Fruit fly (Drosophila melanogaster) whole organism, embryonic: ENCODE results near the gene vsg.

Experiments used
- Atf-2 ChIP-seq: fragments of 200-800 bp; sonication (Bioruptor generic); optimal IDR thresholded peaks from 2 replicates; lab custom pipeline; 2016; ENCODE audit warnings: missing biosample characterization, missing genetic modification characterization
- BtbVII ChIP-seq: fragments of 200-800 bp; sonication (Bioruptor generic); optimal IDR thresholded peaks from 3 replicates; lab custom pipeline; 2017; ENCODE audit warnings: missing biosample characterization, mild to moderate bottlenecking, missing genetic modification characterization
- CG10543 ChIP-seq: fragments of 200-800 bp; sonication (Bioruptor generic); optimal IDR thresholded peaks from 3 replicates; lab custom pipeline; 2017; ENCODE audit warnings: missing biosample characterization, mild to moderate bottlenecking, missing genetic modification characterization, moderate library complexity
- CG10654 ChIP-seq: fragments of 200-800 bp; sonication (Bioruptor generic); optimal IDR thresholded peaks from 2 replicates; lab custom pipeline; 2016; ENCODE audit warnings: missing biosample characterization, missing genetic modification characterization
- CG11398 ChIP-seq: fragments of 200-800 bp; sonication (Bioruptor generic); optimal IDR thresholded peaks from 2 replicates; lab custom pipeline; 2016; ENCODE audit warnings: missing biosample characterization, missing genetic modification characterization
- CG14965 ChIP-seq: fragments of 200-800 bp; sonication (Bioruptor generic); optimal IDR thresholded peaks from 2 replicates; lab custom pipeline; 2016; ENCODE audit warnings: missing biosample characterization, missing genetic modification characterization, borderline replicate concordance
- CG15696 ChIP-seq: fragments of 200-800 bp; sonication (Bioruptor generic); optimal IDR thresholded peaks from 2 replicates; lab custom pipeline; 2019; ENCODE audit warnings: missing biosample characterization, mild to moderate bottlenecking, missing genetic modification characterization, moderate library complexity
- CG16779 ChIP-seq: fragments of 200-800 bp; sonication (Bioruptor generic); IDR thresholded peaks from 2 replicates; pipeline ENCODE4 v1.3.6; 2022; ENCODE audit warnings: missing biosample characterization, missing genetic modification characterization
- CG18476 ChIP-seq: fragments of 200-800 bp; sonication (Bioruptor generic); optimal IDR thresholded peaks from 2 replicates; lab custom pipeline; 2016; ENCODE audit warnings: missing biosample characterization, mild to moderate bottlenecking, missing genetic modification characterization
- CG2712 ChIP-seq: fragments of 200-800 bp; optimal IDR thresholded peaks from 3 replicates; lab custom pipeline; 2019; ENCODE audit warnings: missing biosample characterization, mild to moderate bottlenecking, missing genetic modification characterization, moderate library complexity
- CG30431 ChIP-seq: fragments of 200-800 bp; sonication (Bioruptor generic); optimal IDR thresholded peaks from 2 replicates; lab custom pipeline; 2017; ENCODE audit warnings: missing biosample characterization, missing genetic modification characterization
- CG4424 ChIP-seq: fragments of 200-800 bp; sonication (Bioruptor generic); optimal IDR thresholded peaks from 3 replicates; lab custom pipeline; 2016; ENCODE audit warnings: missing biosample characterization, missing genetic modification characterization
- CG5180 ChIP-seq: fragments of 200-800 bp; sonication (Bioruptor generic); optimal IDR thresholded peaks from 3 replicates; lab custom pipeline; 2017; ENCODE audit warnings: missing biosample characterization, missing genetic modification characterization, mild to moderate bottlenecking, moderate library complexity, missing genetic modification reagents
- CG7372 ChIP-seq: fragments of 200-800 bp; sonication (Bioruptor generic); IDR thresholded peaks from 2 replicates; pipeline ENCODE4 v1.3.6; 2022; ENCODE audit warnings: missing biosample characterization, missing genetic modification characterization
- CG8944 ChIP-seq: fragments of 200-800 bp; sonication (Bioruptor generic); optimal IDR thresholded peaks from 3 replicates; lab custom pipeline; 2016; ENCODE audit warnings: missing biosample characterization, missing genetic modification characterization
- CG9932 ChIP-seq: fragments of 200-800 bp; sonication (Bioruptor generic); IDR thresholded peaks from 2 replicates; pipeline ENCODE4 v1.3.6; 2022; ENCODE audit warnings: missing biosample characterization, missing genetic modification characterization
- CoRest ChIP-seq: fragments of 200-800 bp; sonication (Bioruptor generic); optimal IDR thresholded peaks from 3 replicates; lab custom pipeline; 2018; ENCODE audit warnings: missing biosample characterization, mild to moderate bottlenecking, missing genetic modification characterization, moderate library complexity
- D ChIP-seq, 2 experiments: fragments of 200-800 bp in 1 of 2; fragments of >200 bp in 1 of 2; sonication (Bioruptor generic) in 1 of 2; optimal IDR thresholded peaks; 2 replicates in 1 of 2; 3 replicates in 1 of 2; lab custom pipeline; 2017; ENCODE audit warnings: mild to moderate bottlenecking in 1 of 2, missing biosample characterization in 1 of 2, missing genetic modification characterization in 1 of 2, missing genetic modification reagents in 1 of 2
- Dad ChIP-seq: fragments of 200-800 bp; sonication (Bioruptor generic); optimal IDR thresholded peaks from 3 replicates; lab custom pipeline; 2016; ENCODE audit warnings: missing biosample characterization, missing genetic modification characterization
- Dbx ChIP-seq: fragments of 200-800 bp; sonication (Bioruptor generic); IDR thresholded peaks from 3 replicates; pipeline ENCODE4 v1.3.6; 2022; ENCODE audit warnings: missing biosample characterization, missing genetic modification characterization
- Dip2 ChIP-seq: fragments of 200-800 bp; sonication (Bioruptor generic); IDR thresholded peaks from 2 replicates; pipeline ENCODE4 v1.3.6; 2022; ENCODE audit warnings: missing biosample characterization, missing genetic modification characterization
- Dref ChIP-seq: fragments of 200-800 bp; sonication (Bioruptor generic); IDR thresholded peaks from 2 replicates; pipeline ENCODE4 v1.3.6; 2022; ENCODE audit warnings: missing biosample characterization, missing genetic modification characterization
- Drgx ChIP-seq: fragments of 200-800 bp; sonication (Bioruptor generic); IDR thresholded peaks from 2 replicates; pipeline ENCODE4 v1.3.6; 2022; ENCODE audit warnings: missing biosample characterization, missing genetic modification characterization
- E2f2 ChIP-seq: fragments of 200-800 bp; sonication (Bioruptor generic); IDR thresholded peaks from 2 replicates; pipeline ENCODE4 v1.3.6; 2022; ENCODE audit warnings: missing biosample characterization, missing genetic modification characterization
- GATAe ChIP-seq: fragments of 200-800 bp; sonication (Bioruptor generic); conservative IDR thresholded peaks from 2 replicates; pipeline ENCODE4 v1.3.6; 2022; ENCODE audit warnings: missing biosample characterization, missing genetic modification characterization
- HLH4C ChIP-seq: fragments of 200-800 bp; sonication (Bioruptor generic); IDR thresholded peaks from 3 replicates; pipeline ENCODE4 v1.3.6; 2022; ENCODE audit warnings: missing biosample characterization, missing genetic modification characterization; ENCODE audit not compliant: partially characterized antibody
- MBD-R2 ChIP-seq: fragments of 200-800 bp; sonication (Bioruptor generic); IDR thresholded peaks from 2 replicates; pipeline ENCODE4 v1.3.6; 2022; ENCODE audit warnings: missing biosample characterization, missing genetic modification characterization
- Sox100B ChIP-seq: fragments of 200-800 bp; sonication (Bioruptor generic); optimal IDR thresholded peaks from 3 replicates; lab custom pipeline; 2018; ENCODE audit warnings: missing biosample characterization, mild to moderate bottlenecking, missing genetic modification characterization
- Spps ChIP-seq: fragments of 200-800 bp; sonication (Bioruptor generic); optimal IDR thresholded peaks from 2 replicates; lab custom pipeline; 2018; ENCODE audit warnings: missing biosample characterization, mild to moderate bottlenecking, missing genetic modification characterization
- Sry-δ ChIP-seq: fragments of 200-800 bp; sonication (Bioruptor generic); optimal IDR thresholded peaks from 2 replicates; lab custom pipeline; 2016; ENCODE audit warnings: missing biosample characterization, missing genetic modification characterization
- al ChIP-seq: fragments of 200-800 bp; sonication (Bioruptor generic); IDR thresholded peaks from 2 replicates; pipeline ENCODE4 v1.3.6; 2022; ENCODE audit warnings: missing biosample characterization, missing genetic modification characterization
- chinmo ChIP-seq: fragments of 200-800 bp; sonication (Bioruptor generic); IDR thresholded peaks from 4 replicates; pipeline ENCODE4 v1.3.6; 2022; ENCODE audit warnings: missing biosample characterization, missing genetic modification characterization; ENCODE audit not compliant: partially characterized antibody
- ci ChIP-seq: fragments of 200-800 bp; sonication (Bioruptor generic); IDR thresholded peaks from 3 replicates; pipeline ENCODE4 v1.3.6; 2022; ENCODE audit warnings: missing biosample characterization, missing genetic modification characterization
- crp ChIP-seq, 2 experiments: fragments of 200-800 bp; sonication (Bioruptor generic); optimal IDR thresholded peaks; 2 replicates in 1 of 2; 3 replicates in 1 of 2; lab custom pipeline; 2017; ENCODE audit warnings: missing biosample characterization in 2 of 2, missing genetic modification characterization in 2 of 2, mild to moderate bottlenecking in 1 of 2, moderate library complexity in 1 of 2
- dmrt11E ChIP-seq: fragments of 200-800 bp; sonication (Bioruptor generic); optimal IDR thresholded peaks from 3 replicates; lab custom pipeline; 2018; ENCODE audit warnings: missing biosample characterization, mild to moderate bottlenecking, missing genetic modification characterization, moderate library complexity
- dysf ChIP-seq: fragments of 200-800 bp; sonication (Bioruptor generic); IDR thresholded peaks from 3 replicates; pipeline ENCODE4 v1.3.6; 2022; ENCODE audit warnings: missing biosample characterization, missing genetic modification characterization
- emc ChIP-seq: fragments of 200-800 bp; sonication (Bioruptor generic); optimal IDR thresholded peaks from 2 replicates; lab custom pipeline; 2016; ENCODE audit warnings: missing biosample characterization, missing genetic modification characterization
- fd96Cb ChIP-seq: fragments of 200-800 bp; sonication (Bioruptor generic); optimal IDR thresholded peaks from 2 replicates; lab custom pipeline; 2018; ENCODE audit warnings: missing biosample characterization, mild to moderate bottlenecking, missing genetic modification characterization, moderate library complexity
- gfzf ChIP-seq: fragments of 200-800 bp; sonication (Bioruptor generic); optimal IDR thresholded peaks from 2 replicates; lab custom pipeline; 2016; ENCODE audit warnings: missing biosample characterization, mild to moderate bottlenecking, missing genetic modification characterization, moderate library complexity
- grn ChIP-seq: fragments of 200-800 bp; sonication (Bioruptor generic); optimal IDR thresholded peaks from 3 replicates; lab custom pipeline; 2017; ENCODE audit warnings: missing biosample characterization, missing genetic modification characterization
- hb ChIP-seq: fragments of 200-800 bp; sonication (Bioruptor generic); IDR thresholded peaks from 3 replicates; pipeline ENCODE4 v1.3.6; 2022; ENCODE audit warnings: missing biosample characterization, missing genetic modification characterization; ENCODE audit not compliant: partially characterized antibody
- klu ChIP-seq: fragments of 200-800 bp; sonication (Bioruptor generic); IDR thresholded peaks from 2 replicates; pipeline ENCODE4 v1.3.6; 2022; ENCODE audit warnings: missing biosample characterization, missing genetic modification characterization
- lmd ChIP-seq: fragments of 200-800 bp; sonication (Bioruptor generic); IDR thresholded peaks from 2 replicates; pipeline ENCODE4 v1.3.6; 2022; ENCODE audit warnings: missing biosample characterization, missing genetic modification characterization
- nau ChIP-seq: fragments of 200-800 bp; sonication (Bioruptor generic); optimal IDR thresholded peaks from 3 replicates; lab custom pipeline; 2017; ENCODE audit warnings: missing biosample characterization, mild to moderate bottlenecking, missing genetic modification characterization, missing genetic modification reagents
- p53 ChIP-seq: fragments of 200-800 bp; sonication (Bioruptor generic); optimal IDR thresholded peaks from 2 replicates; lab custom pipeline; 2016; ENCODE audit warnings: missing biosample characterization, missing genetic modification characterization
- psq ChIP-seq: fragments of 200-800 bp; sonication (Bioruptor generic); optimal IDR thresholded peaks from 2 replicates; lab custom pipeline; 2017; ENCODE audit warnings: missing biosample characterization, missing genetic modification characterization
- seq ChIP-seq: fragments of 200-800 bp; sonication (Bioruptor generic); IDR thresholded peaks from 2 replicates; pipeline ENCODE4 v1.3.6; 2022; ENCODE audit warnings: missing biosample characterization, missing genetic modification characterization
- tll ChIP-seq, 2 experiments: fragments of 200-800 bp in 1 of 2; fragments of >200 bp in 1 of 2; sonication (Bioruptor generic) in 1 of 2; optimal IDR thresholded peaks; 2 replicates each; lab custom pipeline; 2017 to 2019; ENCODE audit warnings: missing biosample characterization in 2 of 2, missing genetic modification characterization in 2 of 2, mild to moderate bottlenecking in 1 of 2, moderate library complexity in 1 of 2

vsg gene

DNA sequence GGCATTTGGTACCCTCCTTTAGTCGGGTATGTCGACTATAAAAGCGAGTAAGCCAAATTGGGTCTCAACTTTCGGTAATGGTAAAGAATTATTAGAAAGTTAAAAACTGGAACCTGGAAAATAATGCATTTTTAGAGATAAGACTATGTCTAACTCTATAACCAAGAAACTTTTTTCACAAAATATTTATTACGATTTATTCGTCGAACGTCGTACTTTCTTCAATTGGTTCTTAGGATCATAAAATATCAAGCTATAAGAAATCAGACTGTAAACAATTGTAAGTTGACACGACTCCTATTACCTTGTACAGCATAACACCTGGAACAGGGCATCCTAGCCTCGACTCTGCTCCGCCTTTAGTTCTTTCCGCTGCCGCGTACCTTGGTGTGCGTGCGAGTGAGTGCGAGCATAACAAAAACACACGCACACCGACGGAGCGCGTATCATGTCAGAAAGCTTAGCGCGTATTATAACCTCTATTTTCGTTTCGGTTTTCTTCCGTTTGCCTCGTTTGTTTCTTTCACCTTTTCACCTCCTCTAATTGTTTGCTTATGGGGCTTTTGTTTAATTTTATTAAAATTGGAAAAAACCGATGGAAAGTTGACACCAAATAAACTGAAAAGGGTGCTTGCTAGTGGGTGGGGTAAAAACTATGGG is 21.1 kb upstream of the vsg start (continued):
- TF ChIP-seq CG18476 = peak; percentile 97
- peak; percentile 62 for TF ChIP-seq grn (GFP tag; lab: Kevin White, UChicago)
- TF ChIP-seq emc (GFP tag; lab: Kevin White, UChicago) = peak; percentile 91
- TF ChIP-seq CG8944 (GFP tag; lab: Kevin White, UChicago) = peak; percentile 96
- peak; percentile 99 for TF ChIP-seq CoRest (tag; lab: Kevin White, UChicago)
- TF ChIP-seq dysf = peak; percentile 96
- TF ChIP-seq Drgx (GFP tag; lab: Robert Waterston, UW) = peak; percentile 83
- peak; percentile 88 for TF ChIP-seq dmrt11E (tag; lab: Kevin White, UChicago)
- TF ChIP-seq Dbx (GFP tag; lab: Robert Waterston, UW) = peak; percentile 93
- peak; percentile 87 for TF ChIP-seq CG7372 (GFP tag; lab: Robert Waterston, UW)
- peak; percentile 94 for TF ChIP-seq fd96Cb (tag; lab: Kevin White, UChicago)
- peak; percentile 20 for TF ChIP-seq gfzf
- TF ChIP-seq ci (GFP tag; lab: Robert Waterston, UW) = peak; percentile 84
- peak; percentile 96 for TF ChIP-seq BtbVII (GFP tag; lab: Kevin White, UChicago)
- no peak for TF ChIP-seq Dref (GFP tag; lab: Robert Waterston, UW)
- peak; percentile 62; the same call in 1 of the 2 replicates for TF ChIP-seq MBD-R2 (GFP tag; lab: Robert Waterston, UW)
- peak; percentile 86 for TF ChIP-seq al (GFP tag; lab: Robert Waterston, UW)
- peak; percentile 98 for TF ChIP-seq CG10543
- peak; percentile 93 for TF ChIP-seq lmd (GFP tag; lab: Robert Waterston, UW)
- no peak for TF ChIP-seq HLH4C (GFP tag; lab: Robert Waterston, UW)
- TF ChIP-seq klu (GFP tag; lab: Robert Waterston, UW) = peak; percentile 88
- peak; percentile 21; the same call in 1 of the 2 replicates for TF ChIP-seq Dip2 (GFP tag; lab: Robert Waterston, UW)
- TF ChIP-seq Sry-δ (GFP tag; lab: Kevin White, UChicago) = peak; percentile 66
- TF ChIP-seq CG16779 (GFP tag; lab: Robert Waterston, UW) = peak; percentile 59; the same call in 1 of the 2 replicates
- TF ChIP-seq Atf-2 (GFP tag; lab: Kevin White, UChicago) = peak; percentile 98
- TF ChIP-seq crp (GFP tag; optimal IDR thresholded peaks at IDR 0.05; lab: Kevin White, UChicago) = peak in 1 of 2 experiments; percentile 66
- peak; percentile 96 for TF ChIP-seq CG2712 (tag; lab: Kevin White, UChicago)
- peak; percentile 62 for TF ChIP-seq E2f2 (GFP tag; lab: Robert Waterston, UW)
- TF ChIP-seq CG4424 (GFP tag; lab: Kevin White, UChicago) = peak; percentile 97
- peak; percentile 78 for TF ChIP-seq CG15696
- TF ChIP-seq CG11398 (GFP tag; lab: Kevin White, UChicago) = peak; percentile 93
- 0 out of 4 replicates have a peak, but pooled peaks have one; percentile 16 for TF ChIP-seq chinmo (GFP tag; lab: Robert Waterston, UW)
- TF ChIP-seq GATAe = peak; percentile 77
- TF ChIP-seq D (optimal IDR thresholded peaks at IDR 0.05; lab: Kevin White, UChicago) = no peak
- peak; percentile 97 for TF ChIP-seq D (GFP tag; optimal IDR thresholded peaks at IDR 0.05; lab: Kevin White, UChicago)
- peak; percentile 86 for TF ChIP-seq Spps (tag; lab: Kevin White, UChicago)
- TF ChIP-seq Sox100B (GFP tag; lab: Kevin White, UChicago) = peak; percentile 99
- TF ChIP-seq Dad (GFP tag; lab: Kevin White, UChicago) = peak; percentile 97
- TF ChIP-seq hb (GFP tag; lab: Robert Waterston, UW) = no peak
- TF ChIP-seq CG14965 = peak; percentile 77
- peak; percentile 87 for TF ChIP-seq p53 (GFP tag; lab: Kevin White, UChicago)
- TF ChIP-seq CG9932 (GFP tag; lab: Robert Waterston, UW) = peak; percentile 89
- peak; percentile 94 for TF ChIP-seq CG30431 (GFP tag; lab: Kevin White, UChicago)
- TF ChIP-seq tll (GFP tag; optimal IDR thresholded peaks at IDR 0.05; lab: Kevin White, UChicago) = peak; percentile 19 to 34
- peak; percentile 92 for TF ChIP-seq CG10654 (GFP tag; lab: Kevin White, UChicago)
- TF ChIP-seq nau (GFP tag; lab: Kevin White, UChicago) = peak; percentile 92
- peak; percentile 84 for TF ChIP-seq psq (GFP tag; lab: Kevin White, UChicago)
- TF ChIP-seq CG5180 (GFP tag; lab: Kevin White, UChicago) = peak; percentile 89
- TF ChIP-seq seq (GFP tag; lab: Robert Waterston, UW) = peak; percentile 91
